Worm (Caenorhabditis elegans) whole organism, L1 larva: ENCODE measurements around the gene pqn-57.

Source experiments
- C04F5.9 ChIP-seq: sonication (generic microtip); optimal IDR thresholded peaks from 2 replicates; lab custom pipeline; 2016; ENCODE audit warnings: missing genetic modification characterization, missing compliant biosample characterization
- F16B12.6 ChIP-seq: fragments of 150-350 bp; optimal IDR thresholded peaks from 2 replicates; lab custom pipeline; 2014; ENCODE audit warnings: missing biosample characterization, missing genetic modification characterization
- Y116A8C.19 ChIP-seq: sonication (generic microtip); optimal IDR thresholded peaks from 2 replicates; lab custom pipeline; 2016; ENCODE audit warnings: missing compliant biosample characterization, missing genetic modification characterization, borderline replicate concordance
- ama-1 ChIP-seq: fragments of 150-350 bp; optimal IDR thresholded peaks from 2 replicates; lab custom pipeline; 2014
- ceh-82 ChIP-seq, 3 experiments: fragments of 150-350 bp in 1 of 3; sonication (generic microtip) in 2 of 3; optimal IDR thresholded peaks; 2 replicates each; lab custom pipeline; 2014 to 2017; ENCODE audit warnings: missing biosample characterization in 3 of 3, missing genetic modification characterization in 3 of 3
- ceh-90 ChIP-seq: sonication (generic microtip); optimal IDR thresholded peaks from 2 replicates; lab custom pipeline; 2016; ENCODE audit warnings: missing genetic modification characterization, missing compliant biosample characterization
- ces-1 ChIP-seq: fragments of 150-350 bp; optimal IDR thresholded peaks from 2 replicates; lab custom pipeline; 2014; ENCODE audit warnings: missing biosample characterization, missing genetic modification reagents, missing genetic modification characterization
- egl-27 ChIP-seq, 2 experiments: fragments of 150-350 bp in 1 of 2; sonication (generic microtip); optimal IDR thresholded peaks; 3 replicates each; lab custom pipeline; 2017 to 2018; ENCODE audit warnings: missing biosample characterization in 2 of 2, missing genetic modification characterization in 2 of 2, missing genetic modification reagents in 2 of 2
- elt-3 ChIP-seq, 6 experiments: fragments of 150-350 bp in 1 of 6; sonication (generic microtip); optimal IDR thresholded peaks; 2 replicates each; lab custom pipeline; 2017 to 2018; ENCODE audit warnings: missing biosample characterization in 6 of 6, missing genetic modification characterization in 6 of 6, inconsistent platforms in 1 of 6
- fkh-8 ChIP-seq: sonication (generic microtip); optimal IDR thresholded peaks from 2 replicates; lab custom pipeline; 2016; ENCODE audit warnings: mild to moderate bottlenecking, missing genetic modification characterization, missing compliant biosample characterization
- fos-1 ChIP-seq: fragments of 150-350 bp; optimal IDR thresholded peaks from 2 replicates; lab custom pipeline; 2014; ENCODE audit warnings: missing biosample characterization, missing genetic modification characterization
- hlh-4 ChIP-seq: sonication (generic microtip); optimal IDR thresholded peaks from 2 replicates; lab custom pipeline; 2016; ENCODE audit warnings: mild to moderate bottlenecking, missing genetic modification characterization, missing compliant biosample characterization
- hpl-2 ChIP-seq: fragments of 150-350 bp; optimal IDR thresholded peaks from 2 replicates; lab custom pipeline; 2014; ENCODE audit warnings: missing biosample characterization, missing genetic modification reagents, missing genetic modification characterization
- jun-1 ChIP-seq: fragments of 150-350 bp; optimal IDR thresholded peaks from 2 replicates; lab custom pipeline; 2014; ENCODE audit warnings: missing biosample characterization, missing genetic modification reagents, missing genetic modification characterization
- lin-13 ChIP-seq: fragments of 150-350 bp; optimal IDR thresholded peaks from 2 replicates; lab custom pipeline; 2014; ENCODE audit warnings: missing biosample characterization, missing genetic modification reagents, missing genetic modification characterization
- lin-35 ChIP-seq, 2 experiments: fragments of 150-350 bp; optimal IDR thresholded peaks; 2 replicates each; lab custom pipeline; 2014; ENCODE audit warnings: missing biosample characterization in 2 of 2, missing genetic modification characterization in 2 of 2, missing genetic modification reagents in 2 of 2
- lir-3 ChIP-seq: sonication (generic microtip); optimal IDR thresholded peaks from 2 replicates; lab custom pipeline; 2016; ENCODE audit warnings: mild to moderate bottlenecking, missing genetic modification characterization, moderate library complexity, missing compliant biosample characterization; ENCODE audit not compliant: poor library complexity
- mab-9 ChIP-seq: fragments of 200-800 bp; sonication (Bioruptor generic); IDR thresholded peaks from 2 replicates; pipeline ENCODE4 v1.3.6; 2022; ENCODE audit warnings: missing genetic modification reagents, missing genetic modification characterization, missing compliant biosample characterization
- mdl-1 ChIP-seq, 2 experiments: fragments of 150-350 bp; optimal IDR thresholded peaks; 2 replicates each; lab custom pipeline; 2014 to 2017; ENCODE audit warnings: missing biosample characterization in 2 of 2, missing genetic modification characterization in 2 of 2, inconsistent platforms in 1 of 2
- mef-2 ChIP-seq: fragments of 150-350 bp; optimal IDR thresholded peaks from 2 replicates; lab custom pipeline; 2014; ENCODE audit warnings: missing biosample characterization, missing genetic modification characterization
- nhr-11 ChIP-seq: fragments of 150-350 bp; optimal IDR thresholded peaks from 2 replicates; lab custom pipeline; 2014; ENCODE audit warnings: missing biosample characterization, missing genetic modification characterization
- nhr-28 ChIP-seq: fragments of 150-350 bp; optimal IDR thresholded peaks from 2 replicates; lab custom pipeline; 2014; ENCODE audit warnings: missing biosample characterization, missing genetic modification characterization
- nhr-77 ChIP-seq: fragments of 150-350 bp; optimal IDR thresholded peaks from 2 replicates; lab custom pipeline; 2014; ENCODE audit warnings: missing biosample characterization, missing genetic modification characterization
- nhr-84 ChIP-seq: sonication (generic microtip); optimal IDR thresholded peaks from 2 replicates; lab custom pipeline; 2017; ENCODE audit warnings: missing biosample characterization, missing genetic modification characterization
- nhr-85 ChIP-seq: sonication (generic microtip); peaks from one replicate; lab custom pipeline; 2016; ENCODE audit warnings: missing genetic modification characterization, inconsistent platforms, missing compliant biosample characterization
- rnt-1 ChIP-seq: sonication (generic microtip); optimal IDR thresholded peaks from 2 replicates; lab custom pipeline; 2016; ENCODE audit warnings: mild to moderate bottlenecking, missing genetic modification characterization, moderate library complexity, missing compliant biosample characterization
- skn-1 ChIP-seq: fragments of 150-350 bp; optimal IDR thresholded peaks from 2 replicates; lab custom pipeline; 2014; ENCODE audit warnings: missing biosample characterization, missing genetic modification characterization
- snpc-4 ChIP-seq: fragments of 150-350 bp; optimal IDR thresholded peaks from 2 replicates; lab custom pipeline; 2014; ENCODE audit warnings: missing biosample characterization, missing genetic modification characterization
- snu-23 ChIP-seq: sonication (generic microtip); optimal IDR thresholded peaks from 2 replicates; lab custom pipeline; 2016; ENCODE audit warnings: missing genetic modification characterization, missing compliant biosample characterization
- sox-4 ChIP-seq: sonication (generic microtip); optimal IDR thresholded peaks from 2 replicates; lab custom pipeline; 2016; ENCODE audit warnings: missing genetic modification characterization, missing compliant biosample characterization
- sup-37 ChIP-seq: fragments of 200-800 bp; sonication (Bioruptor generic); optimal IDR thresholded peaks from 2 replicates; lab custom pipeline; 2018; ENCODE audit warnings: mild to moderate bottlenecking, missing genetic modification characterization, missing compliant biosample characterization
- tlp-1 ChIP-seq: fragments of 150-350 bp; optimal IDR thresholded peaks from 2 replicates; lab custom pipeline; 2014; ENCODE audit warnings: missing biosample characterization, missing genetic modification characterization
- unc-62 ChIP-seq: fragments of 150-350 bp; optimal IDR thresholded peaks from 2 replicates; lab custom pipeline; 2014; ENCODE audit warnings: missing biosample characterization, missing genetic modification reagents, missing genetic modification characterization
- unc-98 ChIP-seq: fragments of 200-800 bp; sonication (Bioruptor generic); IDR thresholded peaks from 2 replicates; pipeline ENCODE4 v1.3.6; 2022; ENCODE audit warnings: missing genetic modification characterization, missing compliant biosample characterization
- vab-15 ChIP-seq: sonication (generic microtip); optimal IDR thresholded peaks from 2 replicates; lab custom pipeline; 2017; ENCODE audit warnings: missing genotype, mild to moderate bottlenecking, missing genetic modification characterization, missing compliant biosample characterization
- zag-1 ChIP-seq: fragments of 150-350 bp; optimal IDR thresholded peaks from 2 replicates; lab custom pipeline; 2014; ENCODE audit warnings: missing biosample characterization, missing genetic modification characterization
- ztf-11 ChIP-seq, 2 experiments: sonication (generic microtip); optimal IDR thresholded peaks; 2 replicates each; lab custom pipeline; 2016 to 2017; ENCODE audit warnings: missing genetic modification characterization in 2 of 2, missing biosample characterization in 1 of 2, missing compliant biosample characterization in 1 of 2

The pqn-57 gene

DNA sequence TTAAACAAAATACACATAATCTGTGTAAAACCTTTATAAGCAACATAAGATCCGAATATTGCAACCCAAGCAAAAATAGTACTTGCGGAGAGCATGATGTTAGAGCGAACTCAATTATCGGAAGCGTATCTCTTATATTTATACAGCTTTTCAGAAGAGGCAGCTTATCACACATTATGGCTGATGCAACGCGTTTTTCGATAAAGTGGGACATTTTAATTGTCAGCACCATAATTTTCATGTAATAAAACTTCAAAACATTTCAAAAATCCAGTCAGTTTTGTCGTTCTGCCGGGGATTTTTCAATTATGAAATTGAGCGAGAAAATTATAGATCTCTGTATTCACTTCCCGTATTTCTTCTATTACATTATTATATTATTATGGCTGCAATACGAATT, 25.5 kb upstream of the pqn-57 start, which contains the start of gene drd-5:
drd-5 (minus strand) TSS at position 101 of the 400 bp plus-strand sequence.
- TF ChIP-seq vab-15 (tag; lab: Kevin White, UChicago) (no peak), lin-35 (GFP tag; optimal IDR thresholded peaks at IDR 0.05; lab: Kevin White, UChicago) (no peak), rnt-1 (tag; lab: Kevin White, UChicago) (no peak), hlh-4 (tag; lab: Kevin White, UChicago) (no peak), snpc-4 (tag; lab: Kevin White, UChicago) (no peak)
- TF ChIP-seq, all 84 proteins: peak for 0

ce11 chrX:8341675-8342074, 20.9 kb upstream of the pqn-57 start, which contains the start of gene F55E10.1:
Gene F55E10.1 (plus strand): TSS chrX:8341975.
- no peak for TF ChIP-seq mdl-1 (tag; optimal IDR thresholded peaks at IDR 0.05; lab: Kevin White, UChicago)
- TF ChIP-seq nhr-85 (tag; lab: Kevin White, UChicago), result no peak
- TF ChIP-seq ceh-90 (tag; lab: Kevin White, UChicago), result no peak
- no peak for TF ChIP-seq F16B12.6
- no peak for TF ChIP-seq egl-27 (tag; optimal IDR thresholded peaks at IDR 0.05; lab: Kevin White, UChicago)
- no peak for TF ChIP-seq fos-1 (tag; lab: Kevin White, UChicago)
- no peak for TF ChIP-seq hlh-4 (tag; lab: Kevin White, UChicago)
- TF ChIP-seq skn-1 (tag; lab: Kevin White, UChicago), result no peak
- no peak for TF ChIP-seq lin-13 (GFP tag; lab: Kevin White, UChicago)
- no peak for TF ChIP-seq elt-3 (tag; optimal IDR thresholded peaks at IDR 0.05; lab: Kevin White, UChicago)
- no peak for TF ChIP-seq nhr-77 (tag; lab: Kevin White, UChicago)
- TF ChIP-seq lin-35 (GFP tag; optimal IDR thresholded peaks at IDR 0.05; lab: Kevin White, UChicago), result no peak
- no peak for TF ChIP-seq unc-98 (GFP tag; lab: Robert Waterston, UW)
- no peak for TF ChIP-seq hpl-2 (GFP tag; lab: Kevin White, UChicago)
- no peak for TF ChIP-seq nhr-84 (tag; lab: Kevin White, UChicago)
- no peak for TF ChIP-seq lir-3 (tag; lab: Kevin White, UChicago)
- TF ChIP-seq ceh-82 (tag; optimal IDR thresholded peaks at IDR 0.05; lab: Kevin White, UChicago), result no peak
- no peak for TF ChIP-seq mab-9 (GFP tag; lab: Robert Waterston, UW)
- TF ChIP-seq Y116A8C.19 (tag; lab: Kevin White, UChicago), result no peak

- TF ChIP-seq nhr-84 (tag; lab: Kevin White, UChicago), result no peak
- no peak for TF ChIP-seq tlp-1 (tag; lab: Kevin White, UChicago)
- no peak for TF ChIP-seq zag-1
- TF ChIP-seq, all 84 proteins: peak for 0
Measured at ce11 chrX:8340393-8340792, 19.6 kb upstream of the pqn-57 start, which contains the start of gene F55E10.2. Gene F55E10.2 (plus strand): TSS chrX:8340693.

DNA sequence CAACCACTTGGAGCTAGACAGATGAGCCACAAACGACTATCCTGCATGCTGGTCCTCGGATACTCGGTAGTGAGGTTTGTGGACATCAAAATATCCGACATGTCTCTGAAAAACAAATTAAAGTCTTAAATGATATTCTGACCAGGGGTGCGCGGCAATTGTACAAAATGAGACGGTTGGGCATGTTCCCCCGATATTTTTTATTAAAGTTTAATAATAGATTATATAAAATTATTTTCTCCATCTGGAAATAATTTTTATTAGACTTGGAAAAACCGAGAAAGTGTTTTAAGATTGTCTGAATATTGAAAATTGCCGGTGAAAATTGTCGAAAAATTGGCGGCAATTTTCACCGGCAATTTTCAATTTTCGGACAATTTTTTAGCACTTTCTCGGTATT, 7.0 kb upstream of the pqn-57 start, which contains the start of gene F55E10.4:
F55E10.4 (minus strand) TSS at position 101 of the 400 bp plus-strand sequence.
- no peak for TF ChIP-seq ama-1 (lab: Kevin White, UChicago)
- TF ChIP-seq mef-2 (tag; lab: Kevin White, UChicago), result no peak
- no peak for TF ChIP-seq fkh-8 (tag; lab: Kevin White, UChicago)
- TF ChIP-seq C04F5.9 (tag; lab: Kevin White, UChicago), result no peak
- no peak for TF ChIP-seq sup-37 (GFP tag; lab: Kevin White, UChicago)
- no peak for TF ChIP-seq rnt-1 (tag; lab: Kevin White, UChicago)
- no peak for TF ChIP-seq jun-1 (tag; lab: Kevin White, UChicago)
- TF ChIP-seq nhr-28 (tag; lab: Kevin White, UChicago), result no peak
- TF ChIP-seq sox-4 (tag; lab: Kevin White, UChicago), result no peak
- no peak for TF ChIP-seq nhr-11 (tag; lab: Kevin White, UChicago)
- TF ChIP-seq ztf-11 (tag; optimal IDR thresholded peaks at IDR 0.05; lab: Kevin White, UChicago), result no peak
- no peak for TF ChIP-seq snu-23 (GFP tag; lab: Kevin White, UChicago)
- TF ChIP-seq unc-62 (GFP tag; lab: Kevin White, UChicago), result no peak
- TF ChIP-seq ces-1, result no peak
- no peak for TF ChIP-seq tlp-1 (tag; lab: Kevin White, UChicago)
- TF ChIP-seq, all 84 proteins: peak for 0
